Fruit fly (Drosophila melanogaster) whole organism, embryonic: Measurements from ENCODE around the gene Gip.
A peak's percentile ranks its signal among the peaks of the same experiment; 100 is the strongest.

Experiments
- B-H2 ChIP-seq: fragments of 200-800 bp; sonication (Bioruptor generic); optimal IDR thresholded peaks from 2 replicates; lab custom pipeline; 2018; ENCODE audit warnings: missing biosample characterization, mild to moderate bottlenecking, missing genetic modification characterization
- Blimp-1 ChIP-seq: fragments of 200-800 bp; sonication (Bioruptor generic); optimal IDR thresholded peaks from 3 replicates; lab custom pipeline; 2018; ENCODE audit warnings: missing biosample characterization, missing genetic modification characterization, mild to moderate bottlenecking, moderate library complexity, missing genetic modification reagents
- CG11085 ChIP-seq: fragments of 200-800 bp; sonication (Bioruptor generic); IDR thresholded peaks from 2 replicates; pipeline ENCODE4 v1.3.6; 2022; ENCODE audit warnings: missing biosample characterization, missing genetic modification characterization
- CG11696 ChIP-seq: fragments of 200-800 bp; sonication (Bioruptor generic); IDR thresholded peaks from 2 replicates; pipeline ENCODE4 v1.3.6; 2022; ENCODE audit warnings: missing biosample characterization, missing genetic modification characterization
- CG12236 ChIP-seq: fragments of 200-800 bp; sonication (Bioruptor generic); optimal IDR thresholded peaks from 2 replicates; lab custom pipeline; 2016; ENCODE audit warnings: missing biosample characterization, missing genetic modification characterization
- CG1233 ChIP-seq: fragments of 200-800 bp; sonication (Bioruptor generic); optimal IDR thresholded peaks from 4 replicates; lab custom pipeline; 2018; ENCODE audit warnings: missing biosample characterization, mild to moderate bottlenecking, missing genetic modification characterization
- CG12942 ChIP-seq: fragments of 200-800 bp; sonication (Bioruptor generic); optimal IDR thresholded peaks from 3 replicates; lab custom pipeline; 2016; ENCODE audit warnings: missing biosample characterization, missing genetic modification characterization
- CG13296 ChIP-seq: fragments of 200-800 bp; sonication (Bioruptor generic); optimal IDR thresholded peaks from 3 replicates; lab custom pipeline; 2018; ENCODE audit warnings: missing biosample characterization, mild to moderate bottlenecking, missing genetic modification characterization
- CG13424 ChIP-seq: fragments of 200-800 bp; sonication (Bioruptor generic); optimal IDR thresholded peaks from 2 replicates; lab custom pipeline; 2019; ENCODE audit warnings: missing biosample characterization, mild to moderate bottlenecking, missing genetic modification characterization, moderate library complexity
- CG17361 ChIP-seq: fragments of 200-800 bp; sonication (Bioruptor generic); IDR thresholded peaks from 3 replicates; pipeline ENCODE4 v1.3.6; 2022; ENCODE audit warnings: missing biosample characterization, missing genetic modification characterization
- CG17912 ChIP-seq: fragments of 200-800 bp; sonication (Bioruptor generic); optimal IDR thresholded peaks from 2 replicates; lab custom pipeline; 2018; ENCODE audit warnings: missing biosample characterization, mild to moderate bottlenecking, missing genetic modification characterization
- CG1832 ChIP-seq: fragments of 200-800 bp; sonication (Bioruptor generic); optimal IDR thresholded peaks from 2 replicates; lab custom pipeline; 2017; ENCODE audit warnings: missing biosample characterization, mild to moderate bottlenecking, missing genetic modification characterization, inconsistent platforms
- CG18764 ChIP-seq: fragments of 200-800 bp; sonication (Bioruptor generic); optimal IDR thresholded peaks from 3 replicates; lab custom pipeline; 2016; ENCODE audit warnings: missing biosample characterization, missing genetic modification characterization
- CG34224 ChIP-seq: fragments of 200-800 bp; sonication (Bioruptor generic); IDR thresholded peaks from 3 replicates; pipeline ENCODE4 v1.3.6; 2022; ENCODE audit warnings: missing biosample characterization, missing genetic modification characterization; ENCODE audit not compliant: partially characterized antibody
- CG4282 ChIP-seq: fragments of 200-800 bp; sonication (Bioruptor generic); optimal IDR thresholded peaks from 2 replicates; lab custom pipeline; 2016; ENCODE audit warnings: missing biosample characterization, missing genetic modification characterization
- CG4404 ChIP-seq: fragments of 200-800 bp; sonication (Bioruptor generic); IDR thresholded peaks from 2 replicates; pipeline ENCODE4 v1.3.6; 2022; ENCODE audit warnings: missing biosample characterization, missing genetic modification characterization
- CG4424 ChIP-seq: fragments of 200-800 bp; sonication (Bioruptor generic); optimal IDR thresholded peaks from 3 replicates; lab custom pipeline; 2016; ENCODE audit warnings: missing biosample characterization, missing genetic modification characterization
- CG6765 ChIP-seq: fragments of 200-800 bp; sonication (Bioruptor generic); optimal IDR thresholded peaks from 3 replicates; lab custom pipeline; 2017; ENCODE audit warnings: missing biosample characterization, mild to moderate bottlenecking, missing genetic modification characterization
- CG7372 ChIP-seq: fragments of 200-800 bp; sonication (Bioruptor generic); IDR thresholded peaks from 2 replicates; pipeline ENCODE4 v1.3.6; 2022; ENCODE audit warnings: missing biosample characterization, missing genetic modification characterization
- CG7556 ChIP-seq: fragments of 200-800 bp; sonication (Bioruptor generic); optimal IDR thresholded peaks from 2 replicates; lab custom pipeline; 2017; ENCODE audit warnings: missing biosample characterization, mild to moderate bottlenecking, missing genetic modification characterization
- CG8924 ChIP-seq: fragments of 200-800 bp; optimal IDR thresholded peaks from 3 replicates; lab custom pipeline; 2019; ENCODE audit warnings: missing biosample characterization, mild to moderate bottlenecking, missing genetic modification characterization, moderate library complexity
- CG9876 ChIP-seq: fragments of 200-800 bp; sonication (Bioruptor generic); optimal IDR thresholded peaks from 2 replicates; lab custom pipeline; 2016; ENCODE audit warnings: missing biosample characterization, missing genetic modification characterization
- Dbx ChIP-seq: fragments of 200-800 bp; sonication (Bioruptor generic); IDR thresholded peaks from 3 replicates; pipeline ENCODE4 v1.3.6; 2022; ENCODE audit warnings: missing biosample characterization, missing genetic modification characterization
- Dfd ChIP-seq, 2 experiments: fragments of >200 bp; optimal IDR thresholded peaks; 2 replicates each; lab custom pipeline; 2017; ENCODE audit warnings: missing biosample characterization in 2 of 2, missing genetic modification characterization in 2 of 2
- Dp ChIP-seq: fragments of 200-800 bp; sonication (Bioruptor generic); optimal IDR thresholded peaks from 2 replicates; lab custom pipeline; 2018; ENCODE audit warnings: missing biosample characterization, mild to moderate bottlenecking, missing genetic modification characterization, moderate library complexity
- E2f2 ChIP-seq: fragments of 200-800 bp; sonication (Bioruptor generic); IDR thresholded peaks from 2 replicates; pipeline ENCODE4 v1.3.6; 2022; ENCODE audit warnings: missing biosample characterization, missing genetic modification characterization
- Eip74EF ChIP-seq, 2 experiments: fragments of 200-800 bp in 1 of 2; fragments of >200 bp in 1 of 2; sonication (Bioruptor generic) in 1 of 2; optimal IDR thresholded peaks; 2 replicates each; lab custom pipeline; 2017 to 2019; ENCODE audit warnings: missing biosample characterization in 2 of 2, missing genetic modification characterization in 2 of 2, mild to moderate bottlenecking in 1 of 2, moderate library complexity in 1 of 2
- HmgD ChIP-seq: fragments of 200-800 bp; sonication (Bioruptor generic); optimal IDR thresholded peaks from 3 replicates; lab custom pipeline; 2016; ENCODE audit warnings: missing biosample characterization, missing genetic modification characterization
- Hr3 ChIP-seq: fragments of 200-800 bp; sonication (Bioruptor generic); optimal IDR thresholded peaks from 3 replicates; lab custom pipeline; 2016; ENCODE audit warnings: missing biosample characterization, missing genetic modification characterization
- Hr78 ChIP-seq, 2 experiments: fragments of 200-800 bp in 1 of 2; fragments of >200 bp in 1 of 2; sonication (Bioruptor generic) in 1 of 2; optimal IDR thresholded peaks; 2 replicates each; lab custom pipeline; 2017 to 2019; ENCODE audit warnings: missing biosample characterization in 2 of 2, missing genetic modification characterization in 2 of 2, mild to moderate bottlenecking in 1 of 2, moderate library complexity in 1 of 2
- MTF-1 ChIP-seq: fragments of 200-800 bp; sonication (Bioruptor generic); optimal IDR thresholded peaks from 2 replicates; lab custom pipeline; 2018; ENCODE audit warnings: missing biosample characterization, mild to moderate bottlenecking, missing genetic modification characterization, borderline replicate concordance
- Max ChIP-seq: fragments of 200-800 bp; sonication (Bioruptor generic); optimal IDR thresholded peaks from 2 replicates; lab custom pipeline; 2016; ENCODE audit warnings: missing biosample characterization, mild to moderate bottlenecking, missing genetic modification characterization
- NFAT ChIP-seq: fragments of 200-800 bp; sonication (Bioruptor generic); IDR thresholded peaks from 2 replicates; pipeline ENCODE4 v1.3.6; 2022; ENCODE audit warnings: missing biosample characterization, missing genetic modification characterization
- PHDP ChIP-seq: fragments of 200-800 bp; sonication (Bioruptor generic); optimal IDR thresholded peaks from 3 replicates; lab custom pipeline; 2018; ENCODE audit warnings: missing biosample characterization, mild to moderate bottlenecking, missing genetic modification characterization, moderate library complexity
- Vsx1 ChIP-seq: fragments of 200-800 bp; sonication (Bioruptor generic); optimal IDR thresholded peaks from 2 replicates; lab custom pipeline; 2017; ENCODE audit warnings: missing biosample characterization, mild to moderate bottlenecking, missing genetic modification characterization, missing genetic modification reagents
- ci ChIP-seq: fragments of 200-800 bp; sonication (Bioruptor generic); IDR thresholded peaks from 3 replicates; pipeline ENCODE4 v1.3.6; 2022; ENCODE audit warnings: missing biosample characterization, missing genetic modification characterization
- esg ChIP-seq: fragments of 200-800 bp; sonication (Bioruptor generic); conservative IDR thresholded peaks from 2 replicates; pipeline ENCODE4 v1.3.6; 2022; ENCODE audit warnings: missing biosample characterization, missing genetic modification characterization
- hth ChIP-seq: fragments of >200 bp; optimal IDR thresholded peaks from 2 replicates; lab custom pipeline; 2017; ENCODE audit warnings: inconsistent platforms
- mam ChIP-seq: fragments of 200-800 bp; sonication (Bioruptor generic); optimal IDR thresholded peaks from 3 replicates; lab custom pipeline; 2016; ENCODE audit warnings: missing biosample characterization, missing genetic modification characterization
- pan ChIP-seq, 4 experiments: fragments of >200 bp in 3 of 4; fragments of 200-800 bp in 1 of 4; sonication (Bioruptor generic) in 1 of 4; optimal IDR thresholded peaks in 3 of 4; IDR thresholded peaks in 1 of 4; 2 replicates each; pipeline versions ENCODE4 v1.3.6 to Lab custom; 2017 to 2022; ENCODE audit warnings: missing biosample characterization in 2 of 4, missing genetic modification characterization in 2 of 4, mixed read lengths in 1 of 4
- phol ChIP-seq: fragments of 200-800 bp; sonication (Bioruptor generic); optimal IDR thresholded peaks from 3 replicates; lab custom pipeline; 2018; ENCODE audit warnings: missing biosample characterization, mild to moderate bottlenecking, missing genetic modification characterization, moderate library complexity
- row ChIP-seq: fragments of 200-800 bp; sonication (Bioruptor generic); IDR thresholded peaks from 3 replicates; pipeline ENCODE4 v1.3.6; 2022; ENCODE audit warnings: missing biosample characterization, missing genetic modification characterization
- ssp ChIP-seq: fragments of 200-800 bp; sonication (Bioruptor generic); IDR thresholded peaks from 2 replicates; pipeline ENCODE4 v1.3.6; 2022; ENCODE audit warnings: missing biosample characterization, missing genetic modification characterization
- stwl ChIP-seq: fragments of 200-800 bp; sonication (Bioruptor generic); optimal IDR thresholded peaks from 3 replicates; lab custom pipeline; 2018; ENCODE audit warnings: missing biosample characterization, mild to moderate bottlenecking, missing genetic modification characterization, moderate library complexity
- tap ChIP-seq: fragments of 200-800 bp; optimal IDR thresholded peaks from 3 replicates; lab custom pipeline; 2019; ENCODE audit warnings: missing biosample characterization, mild to moderate bottlenecking, missing genetic modification characterization, moderate library complexity
- tin ChIP-seq: fragments of 200-800 bp; sonication (Bioruptor generic); optimal IDR thresholded peaks from 3 replicates; lab custom pipeline; 2016; ENCODE audit warnings: missing biosample characterization, missing genetic modification characterization
- zen2 ChIP-seq: fragments of 200-800 bp; sonication (Bioruptor generic); IDR thresholded peaks from 3 replicates; pipeline ENCODE4 v1.3.6; 2022; ENCODE audit warnings: missing biosample characterization, missing genetic modification characterization; ENCODE audit not compliant: partially characterized antibody

Gene Gip

DNA sequence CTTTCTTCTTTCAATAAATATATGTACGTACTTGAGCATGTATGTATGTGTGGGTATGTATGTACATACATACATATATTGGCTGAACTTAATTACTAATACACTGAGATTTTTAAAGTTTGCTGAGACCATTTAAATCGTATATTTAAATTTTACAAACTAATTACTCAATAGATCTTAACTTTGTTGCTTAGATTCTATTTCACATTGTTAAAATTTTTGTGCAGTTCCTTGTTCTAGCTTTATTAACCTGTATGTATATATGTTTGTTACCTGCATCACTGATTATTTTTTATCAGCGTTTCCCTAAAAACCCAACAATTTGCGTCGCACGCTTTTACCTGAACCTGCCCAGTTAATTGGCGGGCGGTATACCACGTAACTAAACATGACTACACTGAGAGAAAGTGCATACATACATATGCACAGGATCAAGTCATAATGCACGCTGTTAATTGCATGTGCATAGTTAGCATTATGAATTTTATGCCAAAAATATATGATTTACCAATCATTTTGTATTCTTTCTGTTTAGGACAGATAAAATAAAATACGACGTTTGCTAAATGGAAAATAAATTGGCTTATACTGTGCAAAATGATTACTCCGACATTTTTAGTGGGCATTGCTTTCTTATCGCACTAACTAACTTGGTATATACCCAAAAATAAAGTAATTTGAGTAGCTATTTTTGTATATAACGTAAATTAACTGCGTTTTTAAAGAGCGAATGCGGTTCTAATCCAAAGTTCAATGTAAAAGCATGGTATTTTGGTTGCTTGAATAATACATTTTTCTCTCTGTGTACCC, 33.1 kb upstream of the Gip start (continued):
- TF ChIP-seq zen2 (GFP tag; lab: Robert Waterston, UW) = no peak
- TF ChIP-seq hth = no peak
- no peak for TF ChIP-seq HmgD (GFP tag; lab: Kevin White, UChicago)
- TF ChIP-seq CG9876 (GFP tag; lab: Kevin White, UChicago) = no peak
- peak; percentile 46 for TF ChIP-seq CG4424 (GFP tag; lab: Kevin White, UChicago)
- no peak for TF ChIP-seq CG17912 (GFP tag; lab: Kevin White, UChicago)
- no peak for TF ChIP-seq CG13424 (tag; lab: Kevin White, UChicago)
- no peak for TF ChIP-seq tap (tag; lab: Kevin White, UChicago)
- TF ChIP-seq Blimp-1 = peak; percentile 18
- TF ChIP-seq stwl (tag; lab: Kevin White, UChicago) = no peak
- no peak for TF ChIP-seq ssp (GFP tag; lab: Robert Waterston, UW)
- no peak for TF ChIP-seq CG4282
- peak; percentile 11 for TF ChIP-seq CG1233
- TF ChIP-seq E2f2 (GFP tag; lab: Robert Waterston, UW) = no peak
- TF ChIP-seq esg = no peak
- TF ChIP-seq Dbx (GFP tag; lab: Robert Waterston, UW) = no peak
- TF ChIP-seq ci (GFP tag; lab: Robert Waterston, UW) = no peak
- TF ChIP-seq MTF-1 (GFP tag; lab: Kevin White, UChicago) = no peak
- TF ChIP-seq CG11085 = no peak
- no peak for TF ChIP-seq Dfd (GFP tag; optimal IDR thresholded peaks at IDR 0.05; lab: Kevin White, UChicago)
- TF ChIP-seq phol (tag; lab: Kevin White, UChicago) = peak; percentile 47
- TF ChIP-seq CG4404 = no peak
- TF ChIP-seq NFAT (GFP tag; lab: Robert Waterston, UW) = no peak
- TF ChIP-seq CG34224 (GFP tag; lab: Robert Waterston, UW) = no peak
- peak; percentile 11 for TF ChIP-seq mam (GFP tag; lab: Kevin White, UChicago)
- TF ChIP-seq CG12236 = no peak
- TF ChIP-seq PHDP (tag; lab: Kevin White, UChicago) = peak; percentile 3
- TF ChIP-seq Vsx1 (GFP tag; lab: Kevin White, UChicago) = peak; percentile 10
- TF ChIP-seq CG7556 (GFP tag; lab: Kevin White, UChicago) = peak; percentile 66
- TF ChIP-seq Max (GFP tag; lab: Kevin White, UChicago) = no peak
- no peak for TF ChIP-seq CG12942 (GFP tag; lab: Kevin White, UChicago)
- peak; percentile 9 for TF ChIP-seq tin (GFP tag; lab: Kevin White, UChicago)
- no peak for TF ChIP-seq CG13296 (GFP tag; lab: Kevin White, UChicago)
- TF ChIP-seq CG18764 = no peak
- TF ChIP-seq Eip74EF (GFP tag; optimal IDR thresholded peaks at IDR 0.05; lab: Kevin White, UChicago) = no peak
- TF ChIP-seq Dp (GFP tag; lab: Kevin White, UChicago) = no peak
- TF ChIP-seq CG7372 (GFP tag; lab: Robert Waterston, UW) = no peak
- peak; percentile 26 for TF ChIP-seq Hr3 (GFP tag; lab: Kevin White, UChicago)
- TF ChIP-seq B-H2 = no peak
- peak; percentile 35; the same call in 2 of the 3 replicates for TF ChIP-seq row (GFP tag; lab: Robert Waterston, UW)
- peak; percentile 17 for TF ChIP-seq CG8924 (tag; lab: Kevin White, UChicago)
- TF ChIP-seq CG11696 (GFP tag; lab: Robert Waterston, UW) = no peak
- TF ChIP-seq CG6765 (GFP tag; lab: Kevin White, UChicago) = no peak
- no peak for TF ChIP-seq Hr78 (GFP tag; optimal IDR thresholded peaks at IDR 0.05; lab: Kevin White, UChicago)
- TF ChIP-seq CG17361 (GFP tag; lab: Robert Waterston, UW) = peak; percentile 77
- TF ChIP-seq pan (optimal IDR thresholded peaks at IDR 0.05; lab: Kevin White, UChicago) = no peak
- peak in 1 of 2 experiments; percentile 40 for TF ChIP-seq pan (GFP tag; optimal IDR thresholded peaks at IDR 0.05 in 1 of 2, IDR thresholded peaks at IDR 0.05 in 1 of 2)
- no peak for TF ChIP-seq CG1832 (GFP tag; lab: Kevin White, UChicago)
